Worm (Caenorhabditis elegans) whole organism, late embryonic: ENCODE data around the gene cblc-1.

Experiments used
- T23F11.4 ChIP-seq: fragments of 200-800 bp; sonication (Bioruptor generic); optimal IDR thresholded peaks from 2 replicates; lab custom pipeline; 2018; ENCODE audit warnings: mild to moderate bottlenecking, missing genetic modification characterization, missing compliant biosample characterization
- ceh-2 ChIP-seq: sonication (generic microtip); optimal IDR thresholded peaks from 2 replicates; lab custom pipeline; 2016; ENCODE audit warnings: missing genotype, missing genetic modification characterization, missing compliant biosample characterization
- ceh-34 ChIP-seq: sonication (generic microtip); optimal IDR thresholded peaks from 2 replicates; lab custom pipeline; 2016; ENCODE audit warnings: mild to moderate bottlenecking, missing genetic modification characterization, missing compliant biosample characterization
- gmeb-2 ChIP-seq: sonication (generic microtip); optimal IDR thresholded peaks from 2 replicates; lab custom pipeline; 2016; ENCODE audit warnings: missing genetic modification characterization, inconsistent platforms, missing compliant biosample characterization
- lin-11 ChIP-seq: fragments of 200-800 bp; sonication (Bioruptor generic); optimal IDR thresholded peaks from 2 replicates; lab custom pipeline; 2018; ENCODE audit warnings: mild to moderate bottlenecking, missing genetic modification characterization, missing compliant biosample characterization
- mec-3 ChIP-seq: sonication (generic microtip); optimal IDR thresholded peaks from 2 replicates; lab custom pipeline; 2016; ENCODE audit warnings: borderline replicate concordance, missing genetic modification characterization, missing compliant biosample characterization
- ref-2 ChIP-seq: sonication (generic microtip); optimal IDR thresholded peaks from 2 replicates; lab custom pipeline; 2016; ENCODE audit warnings: missing genetic modification characterization, missing compliant biosample characterization
- unc-86 ChIP-seq: sonication (generic microtip); optimal IDR thresholded peaks from 2 replicates; lab custom pipeline; 2016; ENCODE audit warnings: missing genetic modification characterization, missing compliant biosample characterization
- ztf-16 ChIP-seq: sonication (generic microtip); optimal IDR thresholded peaks from 2 replicates; lab custom pipeline; 2017; ENCODE audit warnings: missing genetic modification characterization, missing compliant biosample characterization

ce11 chrII:4966576-4966975 lies 25.6 kb upstream of the cblc-1 start:
- TF ChIP-seq ref-2 (tag; lab: Kevin White, UChicago) (no peak), ceh-34 (tag; lab: Kevin White, UChicago) (no peak), unc-86 (tag; lab: Kevin White, UChicago) (no peak), ztf-16 (tag; lab: Kevin White, UChicago) (no peak), mec-3 (tag; lab: Kevin White, UChicago) (no peak), lin-11 (tag; lab: Kevin White, UChicago) (no peak), gmeb-2 (tag; lab: Kevin White, UChicago) (no peak), T23F11.4 (GFP tag; lab: Kevin White, UChicago) (no peak), ceh-2 (no peak)
